Fruit fly (Drosophila melanogaster) whole organism, embryonic: ENCODE data around the gene Hgsnat.

Experiments
- Bteb2 ChIP-seq: fragments of 200-800 bp; sonication (Bioruptor generic); optimal IDR thresholded peaks from 2 replicates; lab custom pipeline; 2016; ENCODE audit warnings: missing biosample characterization, missing genetic modification characterization
- CG11504 ChIP-seq: fragments of 200-800 bp; sonication (Bioruptor generic); optimal IDR thresholded peaks from 3 replicates; lab custom pipeline; 2019; ENCODE audit warnings: missing biosample characterization, mild to moderate bottlenecking, missing genetic modification characterization, moderate library complexity
- CG12299 ChIP-seq: fragments of 200-800 bp; sonication (Bioruptor generic); optimal IDR thresholded peaks from 2 replicates; lab custom pipeline; 2018; ENCODE audit warnings: missing biosample characterization, mild to moderate bottlenecking, missing genetic modification characterization
- CG1233 ChIP-seq: fragments of 200-800 bp; sonication (Bioruptor generic); optimal IDR thresholded peaks from 4 replicates; lab custom pipeline; 2018; ENCODE audit warnings: missing biosample characterization, mild to moderate bottlenecking, missing genetic modification characterization
- CG13296 ChIP-seq: fragments of 200-800 bp; sonication (Bioruptor generic); optimal IDR thresholded peaks from 3 replicates; lab custom pipeline; 2018; ENCODE audit warnings: missing biosample characterization, mild to moderate bottlenecking, missing genetic modification characterization
- CG13894 ChIP-seq: fragments of 200-800 bp; sonication (Bioruptor generic); optimal IDR thresholded peaks from 3 replicates; lab custom pipeline; 2018; ENCODE audit warnings: missing biosample characterization, mild to moderate bottlenecking, missing genetic modification characterization, moderate library complexity
- CG14965 ChIP-seq: fragments of 200-800 bp; sonication (Bioruptor generic); optimal IDR thresholded peaks from 2 replicates; lab custom pipeline; 2016; ENCODE audit warnings: missing biosample characterization, missing genetic modification characterization, borderline replicate concordance
- CG17829 ChIP-seq: fragments of 200-800 bp; optimal IDR thresholded peaks from 2 replicates; lab custom pipeline; 2019; ENCODE audit warnings: missing biosample characterization, mild to moderate bottlenecking, missing genetic modification characterization, moderate library complexity
- CG1832 ChIP-seq: fragments of 200-800 bp; sonication (Bioruptor generic); optimal IDR thresholded peaks from 2 replicates; lab custom pipeline; 2017; ENCODE audit warnings: missing biosample characterization, mild to moderate bottlenecking, missing genetic modification characterization, inconsistent platforms
- CG18764 ChIP-seq: fragments of 200-800 bp; sonication (Bioruptor generic); optimal IDR thresholded peaks from 3 replicates; lab custom pipeline; 2016; ENCODE audit warnings: missing biosample characterization, missing genetic modification characterization
- CG2116 ChIP-seq: fragments of 200-800 bp; sonication (Bioruptor generic); optimal IDR thresholded peaks from 3 replicates; lab custom pipeline; 2018; ENCODE audit warnings: missing biosample characterization, mild to moderate bottlenecking, missing genetic modification characterization
- CG32532 ChIP-seq: fragments of 200-800 bp; sonication (Bioruptor generic); IDR thresholded peaks from 2 replicates; pipeline ENCODE4 v1.3.6; 2022; ENCODE audit warnings: missing biosample characterization, missing genetic modification characterization
- CG32767 ChIP-seq: fragments of 200-800 bp; sonication (Bioruptor generic); IDR thresholded peaks from 2 replicates; pipeline ENCODE4 v1.3.6; 2022; ENCODE audit warnings: missing biosample characterization, missing genetic modification characterization
- CG32772 ChIP-seq: fragments of 200-800 bp; sonication (Bioruptor generic); IDR thresholded peaks from 2 replicates; pipeline ENCODE4 v1.3.6; 2022; ENCODE audit warnings: missing biosample characterization, missing genetic modification characterization
- CG3838 ChIP-seq: fragments of 200-800 bp; sonication (Bioruptor generic); optimal IDR thresholded peaks from 3 replicates; lab custom pipeline; 2016; ENCODE audit warnings: missing biosample characterization, missing genetic modification characterization
- CG4424 ChIP-seq: fragments of 200-800 bp; sonication (Bioruptor generic); optimal IDR thresholded peaks from 3 replicates; lab custom pipeline; 2016; ENCODE audit warnings: missing biosample characterization, missing genetic modification characterization
- CG4730 ChIP-seq: fragments of 200-800 bp; sonication (Bioruptor generic); IDR thresholded peaks from 2 replicates; pipeline ENCODE4 v1.3.6; 2022; ENCODE audit warnings: missing biosample characterization, missing genetic modification characterization
- CG7987 ChIP-seq: fragments of 200-800 bp; sonication (Bioruptor generic); optimal IDR thresholded peaks from 2 replicates; lab custom pipeline; 2018; ENCODE audit warnings: missing biosample characterization, mild to moderate bottlenecking, missing genetic modification characterization, moderate library complexity
- CG8290 ChIP-seq, 3 experiments: fragments of 200-800 bp; sonication (Bioruptor generic); optimal IDR thresholded peaks; 2 replicates each; lab custom pipeline; 2016 to 2019; ENCODE audit warnings: missing biosample characterization in 3 of 3, missing genetic modification characterization in 3 of 3, mild to moderate bottlenecking in 2 of 3, moderate library complexity in 1 of 3
- CG8478 ChIP-seq: fragments of >200 bp; optimal IDR thresholded peaks from 2 replicates; lab custom pipeline; 2018
- CoRest ChIP-seq: fragments of 200-800 bp; sonication (Bioruptor generic); optimal IDR thresholded peaks from 3 replicates; lab custom pipeline; 2018; ENCODE audit warnings: missing biosample characterization, mild to moderate bottlenecking, missing genetic modification characterization, moderate library complexity
- Dll ChIP-seq: fragments of 200-800 bp; sonication (Bioruptor generic); IDR thresholded peaks from 4 replicates; pipeline ENCODE4 v1.3.6; 2022; ENCODE audit warnings: missing biosample characterization, missing genetic modification characterization; ENCODE audit not compliant: partially characterized antibody
- Dp ChIP-seq: fragments of 200-800 bp; sonication (Bioruptor generic); optimal IDR thresholded peaks from 2 replicates; lab custom pipeline; 2018; ENCODE audit warnings: missing biosample characterization, mild to moderate bottlenecking, missing genetic modification characterization, moderate library complexity
- E2f2 ChIP-seq: fragments of 200-800 bp; sonication (Bioruptor generic); IDR thresholded peaks from 2 replicates; pipeline ENCODE4 v1.3.6; 2022; ENCODE audit warnings: missing biosample characterization, missing genetic modification characterization
- HLH4C ChIP-seq: fragments of 200-800 bp; sonication (Bioruptor generic); IDR thresholded peaks from 3 replicates; pipeline ENCODE4 v1.3.6; 2022; ENCODE audit warnings: missing biosample characterization, missing genetic modification characterization; ENCODE audit not compliant: partially characterized antibody
- Med ChIP-seq: fragments of 200-800 bp; sonication (Bioruptor generic); peaks from one replicate; lab custom pipeline; 2016; ENCODE audit warnings: missing biosample characterization, missing genetic modification characterization, mild to moderate bottlenecking, inconsistent platforms, moderate library complexity
- Opbp ChIP-seq: fragments of 200-800 bp; sonication (Bioruptor generic); IDR thresholded peaks from 3 replicates; pipeline ENCODE4 v1.3.6; 2022; ENCODE audit warnings: missing biosample characterization, missing genetic modification characterization; ENCODE audit not compliant: partially characterized antibody
- Poxn ChIP-seq: fragments of 200-800 bp; sonication (Bioruptor generic); IDR thresholded peaks from 2 replicates; pipeline ENCODE4 v1.3.6; 2022; ENCODE audit warnings: missing biosample characterization, missing genetic modification characterization
- Trl ChIP-seq, 3 experiments: fragments of >200 bp in 2 of 3; fragments of 200-800 bp in 1 of 3; sonication (Bioruptor generic) in 1 of 3; optimal IDR thresholded peaks; 2 replicates in 1 of 3; 3 replicates in 2 of 3; lab custom pipeline; 2016 to 2017; ENCODE audit warnings: missing biosample characterization in 1 of 3, missing genetic modification characterization in 1 of 3
- Vsx1 ChIP-seq: fragments of 200-800 bp; sonication (Bioruptor generic); optimal IDR thresholded peaks from 2 replicates; lab custom pipeline; 2017; ENCODE audit warnings: missing biosample characterization, mild to moderate bottlenecking, missing genetic modification characterization, missing genetic modification reagents
- amos ChIP-seq: fragments of 200-800 bp; sonication (Bioruptor generic); IDR thresholded peaks from 2 replicates; pipeline ENCODE4 v1.3.6; 2022; ENCODE audit warnings: missing biosample characterization, missing genetic modification characterization; ENCODE audit not compliant: partially characterized antibody
- bbx ChIP-seq: fragments of 200-800 bp; sonication (Bioruptor generic); IDR thresholded peaks from 2 replicates; pipeline ENCODE4 v1.3.6; 2022; ENCODE audit warnings: missing biosample characterization, missing genetic modification characterization; ENCODE audit not compliant: partially characterized antibody
- bsh ChIP-seq, 2 experiments: fragments of 200-800 bp; sonication (Bioruptor generic); optimal IDR thresholded peaks; 2 replicates each; lab custom pipeline; 2017 to 2018; ENCODE audit warnings: mild to moderate bottlenecking in 2 of 2, missing biosample characterization in 2 of 2, missing genetic modification characterization in 2 of 2, moderate library complexity in 1 of 2
- corto ChIP-seq: fragments of 200-800 bp; sonication (Bioruptor generic); optimal IDR thresholded peaks from 2 replicates; lab custom pipeline; 2016; ENCODE audit warnings: missing biosample characterization, mild to moderate bottlenecking, missing genetic modification characterization, moderate library complexity
- dimm ChIP-seq: fragments of 200-800 bp; sonication (Bioruptor generic); IDR thresholded peaks from 2 replicates; pipeline ENCODE4 v1.3.6; 2022; ENCODE audit warnings: missing biosample characterization, missing genetic modification characterization
- ems ChIP-seq: fragments of 200-800 bp; sonication (Bioruptor generic); optimal IDR thresholded peaks from 3 replicates; lab custom pipeline; 2016; ENCODE audit warnings: missing biosample characterization, missing genetic modification characterization
- en ChIP-seq: fragments of 200-800 bp; sonication (Bioruptor generic); optimal IDR thresholded peaks from 2 replicates; lab custom pipeline; 2016; ENCODE audit warnings: missing biosample characterization, missing genetic modification characterization
- esg ChIP-seq: fragments of 200-800 bp; sonication (Bioruptor generic); conservative IDR thresholded peaks from 2 replicates; pipeline ENCODE4 v1.3.6; 2022; ENCODE audit warnings: missing biosample characterization, missing genetic modification characterization
- gce ChIP-seq: fragments of 200-800 bp; sonication (Bioruptor generic); IDR thresholded peaks from 3 replicates; pipeline ENCODE4 v1.3.6; 2022; ENCODE audit warnings: missing biosample characterization, missing genetic modification characterization
- inv ChIP-seq: fragments of 200-800 bp; sonication (Bioruptor generic); IDR thresholded peaks from 2 replicates; pipeline ENCODE4 v1.3.6; 2022; ENCODE audit warnings: missing biosample characterization, missing genetic modification characterization; ENCODE audit not compliant: partially characterized antibody
- knrl ChIP-seq: fragments of 200-800 bp; sonication (Bioruptor generic); IDR thresholded peaks from 3 replicates; pipeline ENCODE4 v1.3.6; 2022; ENCODE audit warnings: missing biosample characterization, missing genetic modification characterization; ENCODE audit not compliant: partially characterized antibody
- lbe ChIP-seq: fragments of 200-800 bp; sonication (Bioruptor generic); optimal IDR thresholded peaks from 2 replicates; lab custom pipeline; 2016; ENCODE audit warnings: missing biosample characterization, mild to moderate bottlenecking, missing genetic modification characterization
- odd ChIP-seq: fragments of 200-800 bp; sonication (Bioruptor generic); optimal IDR thresholded peaks from 2 replicates; lab custom pipeline; 2017; ENCODE audit warnings: missing biosample characterization, mild to moderate bottlenecking, missing genetic modification characterization
- salm ChIP-seq: fragments of 200-800 bp; sonication (Bioruptor generic); optimal IDR thresholded peaks from 2 replicates; lab custom pipeline; 2018; ENCODE audit warnings: missing biosample characterization, mild to moderate bottlenecking, missing genetic modification characterization
- scrt ChIP-seq: fragments of 200-800 bp; sonication (Bioruptor generic); optimal IDR thresholded peaks from 2 replicates; lab custom pipeline; 2018; ENCODE audit warnings: missing biosample characterization, mild to moderate bottlenecking, missing genetic modification characterization, moderate library complexity
- sim ChIP-seq: fragments of 200-800 bp; sonication (Bioruptor generic); IDR thresholded peaks from 2 replicates; pipeline ENCODE4 v1.3.6; 2022; ENCODE audit warnings: missing biosample characterization, missing genetic modification characterization
- slou ChIP-seq: fragments of 200-800 bp; sonication (Bioruptor generic); optimal IDR thresholded peaks from 3 replicates; lab custom pipeline; 2016; ENCODE audit warnings: missing biosample characterization, missing genetic modification characterization
- zen2 ChIP-seq: fragments of 200-800 bp; sonication (Bioruptor generic); IDR thresholded peaks from 3 replicates; pipeline ENCODE4 v1.3.6; 2022; ENCODE audit warnings: missing biosample characterization, missing genetic modification characterization; ENCODE audit not compliant: partially characterized antibody
- zf30C ChIP-seq: fragments of 200-800 bp; sonication (Bioruptor generic); optimal IDR thresholded peaks from 3 replicates; lab custom pipeline; 2018; ENCODE audit warnings: missing biosample characterization, mild to moderate bottlenecking, missing genetic modification characterization

Hgsnat gene

DNA sequence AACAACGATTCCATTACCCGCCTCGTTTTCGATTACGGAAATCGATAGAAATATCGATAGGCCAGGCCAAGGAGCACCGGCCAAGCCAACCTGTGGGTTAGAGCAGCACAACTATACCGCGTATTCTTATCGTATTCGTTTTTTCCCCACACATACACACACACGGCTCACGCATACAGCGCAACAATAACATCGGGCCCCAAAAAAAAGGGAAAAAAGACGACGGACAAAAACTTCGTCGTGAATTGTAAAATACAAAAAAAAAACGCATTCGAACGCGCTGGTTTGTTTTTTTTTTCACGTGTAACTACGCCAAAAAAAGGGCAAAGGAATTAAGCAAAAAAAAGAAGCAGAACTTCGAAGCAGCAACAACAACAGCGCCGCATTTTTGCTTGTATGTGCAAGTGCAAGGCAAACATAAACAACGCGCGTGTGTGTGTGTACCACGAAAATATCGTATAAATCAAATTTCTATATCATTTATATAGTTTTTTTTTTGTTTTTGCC lies 9.6 kb upstream of the Hgsnat start, which contains the start of gene CG32772 (continued):
- TF ChIP-seq Trl (optimal IDR thresholded peaks at IDR 0.05; lab: Kevin White, UChicago) (no peak), Trl (GFP tag; optimal IDR thresholded peaks at IDR 0.05; lab: Kevin White, UChicago) (no peak), lbe (GFP tag; lab: Kevin White, UChicago) (peak; percentile 85), CG32767 (GFP tag; lab: Robert Waterston, UW) (0 out of 2 replicates have a peak, but pooled peaks have one; percentile 23), CG11504 (tag; lab: Kevin White, UChicago) (peak; percentile 2), Opbp (GFP tag; lab: Robert Waterston, UW) (peak; percentile 88), amos (GFP tag; lab: Robert Waterston, UW) (peak; percentile 81), bsh (GFP tag; optimal IDR thresholded peaks at IDR 0.05; lab: Kevin White, UChicago) (peak in 1 of 2 experiments; percentile 99), CG2116 (peak; percentile 63), CG7987 (no peak), Vsx1 (GFP tag; lab: Kevin White, UChicago) (peak; percentile 39), scrt (GFP tag; lab: Kevin White, UChicago) (peak; percentile 25), CG1233 (GFP tag; lab: Kevin White, UChicago) (no peak), corto (GFP tag; lab: Kevin White, UChicago) (peak; percentile 70), salm (tag; lab: Kevin White, UChicago) (no peak), CG18764 (GFP tag; lab: Kevin White, UChicago) (no peak), CG12299 (tag; lab: Kevin White, UChicago) (no peak), Dll (GFP tag; lab: Robert Waterston, UW) (peak; percentile 74), inv (GFP tag; lab: Robert Waterston, UW) (peak; percentile 67), CG4730 (GFP tag; lab: Robert Waterston, UW) (no peak), Bteb2 (GFP tag; lab: Kevin White, UChicago) (no peak), zen2 (GFP tag; lab: Robert Waterston, UW) (peak; percentile 71), CG32772 (peak; percentile 80), en (no peak), CG4424 (GFP tag; lab: Kevin White, UChicago) (no peak), bbx (GFP tag; lab: Robert Waterston, UW) (peak; percentile 89), Dp (GFP tag; lab: Kevin White, UChicago) (peak; percentile 89), odd (GFP tag; lab: Kevin White, UChicago) (peak; percentile 19), dimm (GFP tag; lab: Robert Waterston, UW) (no peak), slou (GFP tag; lab: Kevin White, UChicago) (no peak), Poxn (GFP tag; lab: Robert Waterston, UW) (no peak), CG13894 (tag; lab: Kevin White, UChicago) (no peak), CG14965 (GFP tag; lab: Kevin White, UChicago) (no peak), knrl (peak; percentile 69), ems (GFP tag; lab: Kevin White, UChicago) (no peak), CoRest (tag; lab: Kevin White, UChicago) (peak; percentile 6), gce (no peak), Med (peak; percentile 61), CG13296 (GFP tag; lab: Kevin White, UChicago) (no peak), esg (no peak), CG8478 (peak; percentile 64), E2f2 (peak; percentile 95), HLH4C (GFP tag; lab: Robert Waterston, UW) (peak; percentile 87), zf30C (GFP tag; lab: Kevin White, UChicago) (peak; percentile 31), CG17829 (tag; lab: Kevin White, UChicago) (peak; percentile 8), sim (no peak), CG8290 (GFP tag; optimal IDR thresholded peaks at IDR 0.05; lab: Kevin White, UChicago) (no peak), CG8290 (tag; optimal IDR thresholded peaks at IDR 0.05; lab: Kevin White, UChicago) (peak in 1 of 2 experiments; percentile 58), CG1832 (peak; percentile 62), CG32532 (GFP tag; lab: Robert Waterston, UW) (peak; percentile 8; the same call in 1 of the 2 replicates), CG3838 (GFP tag; lab: Kevin White, UChicago) (no peak)
